Worm (Caenorhabditis elegans) whole organism, L1 larva: ENCODE measurements around the gene Y32B12C.1.

ENCODE experiments used
- ceh-63 ChIP-seq: fragments of 200-800 bp; sonication (Bioruptor generic); optimal IDR thresholded peaks from 2 replicates; lab custom pipeline; 2018; ENCODE audit warnings: mild to moderate bottlenecking, missing genetic modification characterization, missing compliant biosample characterization
- lin-15B ChIP-seq: fragments of 150-350 bp; sonication (generic microtip); optimal IDR thresholded peaks from 3 replicates; lab custom pipeline; 2014; ENCODE audit warnings: missing biosample characterization, missing genetic modification characterization
- nhr-85 ChIP-seq: sonication (generic microtip); peaks from one replicate; lab custom pipeline; 2016; ENCODE audit warnings: missing genetic modification characterization, inconsistent platforms, missing compliant biosample characterization
- snpc-4 ChIP-seq: fragments of 150-350 bp; optimal IDR thresholded peaks from 2 replicates; lab custom pipeline; 2014; ENCODE audit warnings: missing biosample characterization, missing genetic modification characterization
- snu-23 ChIP-seq: sonication (generic microtip); optimal IDR thresholded peaks from 2 replicates; lab custom pipeline; 2016; ENCODE audit warnings: missing genetic modification characterization, missing compliant biosample characterization

- no peak for TF ChIP-seq snpc-4 (tag; lab: Kevin White, UChicago)
- no peak for TF ChIP-seq nhr-85 (tag; lab: Kevin White, UChicago)
- no peak for TF ChIP-seq ceh-63
- no peak for TF ChIP-seq snu-23
- TF ChIP-seq lin-15B, result no peak
These were observed 35.7 kb upstream of the Y32B12C.1 start, which contains the start of gene nhr-233 for ce11 chrV:16570697-16571096.
